Worm (Caenorhabditis elegans) whole organism, L4/young adult: ENCODE data around the gene moma-1.

Experiments
- W03F9.2 ChIP-seq: fragments of 150-350 bp; optimal IDR thresholded peaks from 2 replicates; lab custom pipeline; 2014; ENCODE audit warnings: missing biosample characterization, missing genetic modification characterization

The moma-1 gene

DNA sequence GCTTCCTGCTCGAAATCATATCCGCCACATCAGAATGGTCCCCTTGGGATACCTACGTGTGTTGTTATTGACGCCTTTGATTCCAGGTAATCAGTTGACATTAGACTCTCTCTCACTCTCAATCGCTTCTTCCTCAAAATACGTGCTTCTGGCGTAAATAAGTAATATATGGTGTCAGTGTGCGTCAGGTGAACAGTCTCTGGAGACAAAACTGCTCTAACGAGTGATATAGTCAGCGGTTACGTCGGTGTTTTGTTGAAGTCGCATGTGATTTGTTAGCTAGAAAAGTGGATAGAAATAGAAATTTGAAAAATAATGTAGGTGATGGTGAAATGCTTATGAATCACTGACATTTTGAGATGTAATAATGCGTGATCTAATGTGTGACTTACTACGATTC, 50.2 kb downstream of the moma-1 start:
- no peak for TF ChIP-seq W03F9.2 (tag; lab: Kevin White, UChicago)
